Fruit fly (Drosophila melanogaster) whole organism, embryonic: ENCODE results near the gene CG14174.

Source experiments
- B-H1 ChIP-seq: fragments of 200-800 bp; sonication (Bioruptor generic); IDR thresholded peaks from 3 replicates; pipeline ENCODE4 v1.3.6; 2022; ENCODE audit warnings: missing biosample characterization, missing genetic modification characterization
- CG13424 ChIP-seq: fragments of 200-800 bp; sonication (Bioruptor generic); optimal IDR thresholded peaks from 2 replicates; lab custom pipeline; 2019; ENCODE audit warnings: missing biosample characterization, mild to moderate bottlenecking, missing genetic modification characterization, moderate library complexity
- CG13624 ChIP-seq: fragments of 200-800 bp; sonication (Bioruptor generic); optimal IDR thresholded peaks from 2 replicates; lab custom pipeline; 2016; ENCODE audit warnings: missing biosample characterization, missing genetic modification characterization
- CG16813 ChIP-seq: fragments of 200-800 bp; sonication (Bioruptor generic); IDR thresholded peaks from 3 replicates; pipeline ENCODE4 v1.3.6; 2022; ENCODE audit warnings: missing biosample characterization, missing genetic modification characterization; ENCODE audit not compliant: partially characterized antibody
- CG17359 ChIP-seq: fragments of 200-800 bp; sonication (Bioruptor generic); optimal IDR thresholded peaks from 3 replicates; lab custom pipeline; 2018; ENCODE audit warnings: missing biosample characterization, mild to moderate bottlenecking, missing genetic modification characterization, moderate library complexity
- CG17612 ChIP-seq: fragments of 200-800 bp; sonication (Bioruptor generic); IDR thresholded peaks from 2 replicates; pipeline ENCODE4 v1.3.6; 2022; ENCODE audit warnings: missing biosample characterization, missing genetic modification characterization
- CG17912 ChIP-seq: fragments of 200-800 bp; sonication (Bioruptor generic); optimal IDR thresholded peaks from 2 replicates; lab custom pipeline; 2018; ENCODE audit warnings: missing biosample characterization, mild to moderate bottlenecking, missing genetic modification characterization
- CG3065 ChIP-seq: fragments of 200-800 bp; sonication (Bioruptor generic); optimal IDR thresholded peaks from 2 replicates; lab custom pipeline; 2016; ENCODE audit warnings: missing biosample characterization, missing genetic modification characterization
- CG31365 ChIP-seq: fragments of 200-800 bp; sonication (Bioruptor generic); optimal IDR thresholded peaks from 2 replicates; lab custom pipeline; 2018; ENCODE audit warnings: missing biosample characterization, mild to moderate bottlenecking, missing genetic modification characterization
- CG31388 ChIP-seq: fragments of 200-800 bp; sonication (Bioruptor generic); optimal IDR thresholded peaks from 2 replicates; lab custom pipeline; 2016; ENCODE audit warnings: missing biosample characterization, missing genetic modification characterization
- CG34376 ChIP-seq: fragments of 200-800 bp; sonication (Bioruptor generic); optimal IDR thresholded peaks from 2 replicates; lab custom pipeline; 2018; ENCODE audit warnings: missing biosample characterization, mild to moderate bottlenecking, missing genetic modification characterization
- CG3995 ChIP-seq: fragments of 200-800 bp; sonication (Bioruptor generic); optimal IDR thresholded peaks from 3 replicates; lab custom pipeline; 2016; ENCODE audit warnings: missing biosample characterization, missing genetic modification characterization
- CG4328 ChIP-seq: fragments of 200-800 bp; sonication (Bioruptor generic); optimal IDR thresholded peaks from 3 replicates; lab custom pipeline; 2017; ENCODE audit warnings: missing biosample characterization, missing genetic modification reagents, missing genetic modification characterization
- CG43689 ChIP-seq: fragments of 200-800 bp; sonication (Bioruptor generic); IDR thresholded peaks from 2 replicates; pipeline ENCODE4 v1.3.6; 2022; ENCODE audit warnings: missing biosample characterization, missing genetic modification characterization
- CG4730 ChIP-seq: fragments of 200-800 bp; sonication (Bioruptor generic); IDR thresholded peaks from 2 replicates; pipeline ENCODE4 v1.3.6; 2022; ENCODE audit warnings: missing biosample characterization, missing genetic modification characterization
- CG8359 ChIP-seq: fragments of 200-800 bp; sonication (Bioruptor generic); optimal IDR thresholded peaks from 2 replicates; lab custom pipeline; 2017; ENCODE audit warnings: missing biosample characterization, mild to moderate bottlenecking, missing genetic modification characterization, borderline replicate concordance
- CG8388 ChIP-seq: fragments of 200-800 bp; sonication (Bioruptor generic); optimal IDR thresholded peaks from 2 replicates; lab custom pipeline; 2019; ENCODE audit warnings: missing biosample characterization, mild to moderate bottlenecking, missing genetic modification characterization, moderate library complexity
- Chrac-16 ChIP-seq: fragments of 200-800 bp; sonication (Bioruptor generic); optimal IDR thresholded peaks from 3 replicates; lab custom pipeline; 2016; ENCODE audit warnings: missing biosample characterization, missing genetic modification characterization
- Gsc ChIP-seq: fragments of 200-800 bp; sonication (Bioruptor generic); IDR thresholded peaks from 2 replicates; pipeline ENCODE4 v1.3.6; 2022; ENCODE audit warnings: missing biosample characterization, missing genetic modification characterization
- Hr39 ChIP-seq: fragments of >200 bp; optimal IDR thresholded peaks from 2 replicates; lab custom pipeline; 2017
- Hsf ChIP-seq: fragments of 200-800 bp; sonication (Bioruptor generic); optimal IDR thresholded peaks from 3 replicates; lab custom pipeline; 2016; ENCODE audit warnings: missing biosample characterization, missing genetic modification characterization
- Jarid2 ChIP-seq: fragments of 200-800 bp; sonication (Bioruptor generic); optimal IDR thresholded peaks from 3 replicates; lab custom pipeline; 2017; ENCODE audit warnings: mild to moderate bottlenecking, missing biosample characterization, missing genetic modification reagents, missing genetic modification characterization
- NC2α ChIP-seq: fragments of 200-800 bp; sonication (Bioruptor generic); optimal IDR thresholded peaks from 2 replicates; lab custom pipeline; 2016; ENCODE audit warnings: missing biosample characterization, missing genetic modification characterization
- Neu2 ChIP-seq: fragments of 200-800 bp; sonication (Bioruptor generic); optimal IDR thresholded peaks from 3 replicates; lab custom pipeline; 2016; ENCODE audit warnings: missing biosample characterization, missing genetic modification characterization, borderline replicate concordance
- Oli ChIP-seq: fragments of 200-800 bp; sonication (Bioruptor generic); optimal IDR thresholded peaks from 2 replicates; lab custom pipeline; 2018; ENCODE audit warnings: missing biosample characterization, mild to moderate bottlenecking, missing genetic modification characterization, moderate library complexity
- Optix ChIP-seq: fragments of 200-800 bp; sonication (Bioruptor generic); IDR thresholded peaks from 3 replicates; pipeline ENCODE4 v1.3.6; 2022; ENCODE audit warnings: missing biosample characterization, missing genetic modification characterization
- ap ChIP-seq: fragments of 200-800 bp; sonication (Bioruptor generic); IDR thresholded peaks from 2 replicates; pipeline ENCODE4 v1.3.6; 2022; ENCODE audit warnings: missing biosample characterization, missing genetic modification characterization
- chif ChIP-seq, 2 experiments: fragments of 200-800 bp; sonication (Bioruptor generic); optimal IDR thresholded peaks; 3 replicates each; lab custom pipeline; 2016; ENCODE audit warnings: missing biosample characterization in 2 of 2, missing genetic modification characterization in 2 of 2
- chinmo ChIP-seq: fragments of 200-800 bp; sonication (Bioruptor generic); IDR thresholded peaks from 4 replicates; pipeline ENCODE4 v1.3.6; 2022; ENCODE audit warnings: missing biosample characterization, missing genetic modification characterization; ENCODE audit not compliant: partially characterized antibody
- chm ChIP-seq: fragments of 200-800 bp; sonication (Bioruptor generic); IDR thresholded peaks from 2 replicates; pipeline ENCODE4 v1.3.6; 2022; ENCODE audit warnings: missing biosample characterization, missing genetic modification characterization
- fd3F ChIP-seq: fragments of 200-800 bp; sonication (Bioruptor generic); optimal IDR thresholded peaks from 2 replicates; lab custom pipeline; 2018; ENCODE audit warnings: missing biosample characterization, mild to moderate bottlenecking, missing genetic modification characterization, moderate library complexity
- gfzf ChIP-seq: fragments of 200-800 bp; sonication (Bioruptor generic); optimal IDR thresholded peaks from 2 replicates; lab custom pipeline; 2016; ENCODE audit warnings: missing biosample characterization, mild to moderate bottlenecking, missing genetic modification characterization, moderate library complexity
- grau ChIP-seq: fragments of 200-800 bp; optimal IDR thresholded peaks from 3 replicates; lab custom pipeline; 2019; ENCODE audit warnings: missing biosample characterization, mild to moderate bottlenecking, missing genetic modification characterization, moderate library complexity
- hb ChIP-seq: fragments of 200-800 bp; sonication (Bioruptor generic); IDR thresholded peaks from 3 replicates; pipeline ENCODE4 v1.3.6; 2022; ENCODE audit warnings: missing biosample characterization, missing genetic modification characterization; ENCODE audit not compliant: partially characterized antibody
- jigr1 ChIP-seq: fragments of 200-800 bp; sonication (Bioruptor generic); IDR thresholded peaks from 3 replicates; pipeline ENCODE4 v1.3.6; 2022; ENCODE audit warnings: missing biosample characterization, missing genetic modification characterization
- jing ChIP-seq: fragments of 200-800 bp; sonication (Bioruptor generic); optimal IDR thresholded peaks from 2 replicates; lab custom pipeline; 2018; ENCODE audit warnings: missing biosample characterization, mild to moderate bottlenecking, missing genetic modification characterization
- kah ChIP-seq: fragments of 200-800 bp; sonication (Bioruptor generic); optimal IDR thresholded peaks from 2 replicates; lab custom pipeline; 2018; ENCODE audit warnings: missing biosample characterization, mild to moderate bottlenecking, missing genetic modification characterization
- lola ChIP-seq, 3 experiments: fragments of >200 bp in 2 of 3; fragments of 200-800 bp in 1 of 3; sonication (Bioruptor generic) in 1 of 3; optimal IDR thresholded peaks; 2 replicates each; lab custom pipeline; 2017 to 2019; ENCODE audit warnings: missing biosample characterization in 3 of 3, missing genetic modification characterization in 3 of 3, mild to moderate bottlenecking in 1 of 3, moderate library complexity in 1 of 3
- mirr ChIP-seq: fragments of 200-800 bp; sonication (Bioruptor generic); optimal IDR thresholded peaks from 3 replicates; lab custom pipeline; 2018; ENCODE audit warnings: missing biosample characterization, mild to moderate bottlenecking, missing genetic modification characterization
- pfk ChIP-seq: fragments of 200-800 bp; sonication (Bioruptor generic); optimal IDR thresholded peaks from 2 replicates; lab custom pipeline; 2018; ENCODE audit warnings: missing biosample characterization, mild to moderate bottlenecking, missing genetic modification characterization, moderate library complexity
- row ChIP-seq: fragments of 200-800 bp; sonication (Bioruptor generic); IDR thresholded peaks from 3 replicates; pipeline ENCODE4 v1.3.6; 2022; ENCODE audit warnings: missing biosample characterization, missing genetic modification characterization
- salm ChIP-seq: fragments of 200-800 bp; sonication (Bioruptor generic); optimal IDR thresholded peaks from 2 replicates; lab custom pipeline; 2018; ENCODE audit warnings: missing biosample characterization, mild to moderate bottlenecking, missing genetic modification characterization
- sd ChIP-seq: fragments of 200-800 bp; sonication (Bioruptor generic); optimal IDR thresholded peaks from 3 replicates; lab custom pipeline; 2018; ENCODE audit warnings: missing biosample characterization, mild to moderate bottlenecking, missing genetic modification characterization, moderate library complexity
- stc ChIP-seq: fragments of 200-800 bp; sonication (Bioruptor generic); IDR thresholded peaks from 2 replicates; pipeline ENCODE4 v1.3.6; 2022; ENCODE audit warnings: missing biosample characterization, missing genetic modification characterization
- tna ChIP-seq: fragments of 200-800 bp; sonication (Bioruptor generic); IDR thresholded peaks from 2 replicates; pipeline ENCODE4 v1.3.6; 2022; ENCODE audit warnings: missing biosample characterization, missing genetic modification characterization; ENCODE audit not compliant: partially characterized antibody
- ttk ChIP-seq: fragments of 200-800 bp; sonication (Bioruptor generic); IDR thresholded peaks from 2 replicates; pipeline ENCODE4 v2.1.2; 2022; ENCODE audit warnings: missing biosample characterization, missing genetic modification characterization
- zen ChIP-seq: fragments of 200-800 bp; sonication (Bioruptor generic); optimal IDR thresholded peaks from 3 replicates; lab custom pipeline; 2018; ENCODE audit warnings: missing biosample characterization, mild to moderate bottlenecking, missing genetic modification characterization, moderate library complexity

The CG14174 gene

dm6 chr3L:9713828-9714536 lies 5.1 kb upstream of the CG14174 start, which contains the start of gene vsg (continued):
- TF ChIP-seq CG17612 (GFP tag; lab: Robert Waterston, UW) (peak; percentile 49; the same call in 1 of the 2 replicates), hb (GFP tag; lab: Robert Waterston, UW) (peak; percentile 80), row (GFP tag; lab: Robert Waterston, UW) (peak; percentile 92)

dm6 chr3L:9714537-9715144 lies 4.5 kb upstream of the CG14174 start:
- TF ChIP-seq Oli (no peak), Hsf (GFP tag; lab: Kevin White, UChicago) (no peak), grau (tag; lab: Kevin White, UChicago) (no peak), CG31388 (GFP tag; lab: Kevin White, UChicago) (no peak), zen (tag; lab: Kevin White, UChicago) (no peak), CG17359 (tag; lab: Kevin White, UChicago) (no peak), fd3F (no peak), chm (GFP tag; lab: Robert Waterston, UW) (no peak), CG34376 (GFP tag; lab: Kevin White, UChicago) (peak; percentile 10), stc (GFP tag; lab: Robert Waterston, UW) (no peak), ttk (GFP tag; lab: Robert Waterston, UW) (no peak), CG13424 (no peak), jigr1 (GFP tag; lab: Robert Waterston, UW) (no peak), gfzf (GFP tag; lab: Kevin White, UChicago) (no peak), CG4328 (GFP tag; lab: Kevin White, UChicago) (no peak), chinmo (peak; percentile 93; the same call in 3 of the 4 replicates), CG31365 (tag; lab: Kevin White, UChicago) (no peak), Neu2 (no peak), Gsc (GFP tag; lab: Robert Waterston, UW) (no peak), lola (GFP tag; optimal IDR thresholded peaks at IDR 0.05; lab: Kevin White, UChicago) (no peak), chif (GFP tag; optimal IDR thresholded peaks at IDR 0.05; lab: Kevin White, UChicago) (no peak), Chrac-16 (GFP tag; lab: Kevin White, UChicago) (no peak), CG8359 (GFP tag; lab: Kevin White, UChicago) (no peak), ap (GFP tag; lab: Robert Waterston, UW) (no peak), B-H1 (GFP tag; lab: Robert Waterston, UW) (no peak), jing (GFP tag; lab: Kevin White, UChicago) (no peak), Hr39 (lab: Kevin White, UChicago) (peak; percentile 95), CG8388 (GFP tag; lab: Kevin White, UChicago) (no peak), CG16813 (GFP tag; lab: Robert Waterston, UW) (no peak), CG13624 (GFP tag; lab: Kevin White, UChicago) (no peak), CG43689 (GFP tag; lab: Robert Waterston, UW) (no peak), sd (tag; lab: Kevin White, UChicago) (peak; percentile 44), salm (tag; lab: Kevin White, UChicago) (no peak), CG4730 (GFP tag; lab: Robert Waterston, UW) (no peak), mirr (GFP tag; lab: Kevin White, UChicago) (no peak), Optix (no peak), Jarid2 (GFP tag; lab: Kevin White, UChicago) (no peak), CG17912 (peak; percentile 2), pfk (no peak), CG3065 (GFP tag; lab: Kevin White, UChicago) (no peak), tna (GFP tag; lab: Robert Waterston, UW) (no peak), NC2α (GFP tag; lab: Kevin White, UChicago) (no peak), CG3995 (GFP tag; lab: Kevin White, UChicago) (no peak), kah (GFP tag; lab: Kevin White, UChicago) (no peak)
